Fruit fly (Drosophila melanogaster) whole organism, embryonic: ENCODE results near the gene Pvf3.
A peak's percentile ranks its signal among the peaks of the same experiment; 100 is the strongest.

ENCODE experiments used
- Antp ChIP-seq: fragments of 200-800 bp; sonication (Bioruptor generic); optimal IDR thresholded peaks from 3 replicates; lab custom pipeline; 2016; ENCODE audit warnings: missing biosample characterization, missing genetic modification characterization
- Blimp-1 ChIP-seq: fragments of 200-800 bp; sonication (Bioruptor generic); optimal IDR thresholded peaks from 3 replicates; lab custom pipeline; 2018; ENCODE audit warnings: missing biosample characterization, missing genetic modification characterization, mild to moderate bottlenecking, moderate library complexity, missing genetic modification reagents
- CG10321 ChIP-seq: fragments of 200-800 bp; sonication (Bioruptor generic); IDR thresholded peaks from 2 replicates; pipeline ENCODE4 v1.3.6; 2022; ENCODE audit warnings: missing biosample characterization, missing genetic modification characterization
- CG11093 ChIP-seq: fragments of 200-800 bp; sonication (Bioruptor generic); IDR thresholded peaks from 3 replicates; pipeline ENCODE4 v1.3.6; 2022; ENCODE audit warnings: missing biosample characterization, missing genetic modification characterization
- CG12071 ChIP-seq: fragments of 200-800 bp; sonication (Bioruptor generic); optimal IDR thresholded peaks from 3 replicates; lab custom pipeline; 2018; ENCODE audit warnings: missing biosample characterization, mild to moderate bottlenecking, missing genetic modification characterization
- CG12155 ChIP-seq: fragments of 200-800 bp; sonication (Bioruptor generic); optimal IDR thresholded peaks from 3 replicates; lab custom pipeline; 2016; ENCODE audit warnings: missing biosample characterization, missing genetic modification characterization
- CG12299 ChIP-seq: fragments of 200-800 bp; sonication (Bioruptor generic); optimal IDR thresholded peaks from 2 replicates; lab custom pipeline; 2018; ENCODE audit warnings: missing biosample characterization, mild to moderate bottlenecking, missing genetic modification characterization
- CG13894 ChIP-seq: fragments of 200-800 bp; sonication (Bioruptor generic); optimal IDR thresholded peaks from 3 replicates; lab custom pipeline; 2018; ENCODE audit warnings: missing biosample characterization, mild to moderate bottlenecking, missing genetic modification characterization, moderate library complexity
- CG14441 ChIP-seq: fragments of 200-800 bp; sonication (Bioruptor generic); IDR thresholded peaks from 2 replicates; pipeline ENCODE4 v1.3.6; 2022; ENCODE audit warnings: missing biosample characterization, missing genetic modification characterization
- CG15269 ChIP-seq: fragments of 200-800 bp; sonication (Bioruptor generic); optimal IDR thresholded peaks from 2 replicates; lab custom pipeline; 2018; ENCODE audit warnings: missing biosample characterization, mild to moderate bottlenecking, missing genetic modification characterization, moderate library complexity
- CG15514 ChIP-seq: fragments of 200-800 bp; sonication (Bioruptor generic); optimal IDR thresholded peaks from 3 replicates; lab custom pipeline; 2017; ENCODE audit warnings: missing biosample characterization, missing genetic modification characterization, mild to moderate bottlenecking, moderate library complexity, missing genetic modification reagents
- CG15696 ChIP-seq: fragments of 200-800 bp; sonication (Bioruptor generic); optimal IDR thresholded peaks from 2 replicates; lab custom pipeline; 2019; ENCODE audit warnings: missing biosample characterization, mild to moderate bottlenecking, missing genetic modification characterization, moderate library complexity
- CG17328 ChIP-seq: fragments of 200-800 bp; sonication (Bioruptor generic); IDR thresholded peaks from 2 replicates; pipeline ENCODE4 v1.3.6; 2022; ENCODE audit warnings: missing biosample characterization, missing genetic modification characterization
- CG18011 ChIP-seq: fragments of 200-800 bp; sonication (Bioruptor generic); optimal IDR thresholded peaks from 2 replicates; lab custom pipeline; 2017; ENCODE audit warnings: missing biosample characterization, missing genetic modification characterization, mild to moderate bottlenecking, moderate library complexity, missing genotype
- CG18599 ChIP-seq: fragments of 200-800 bp; sonication (Bioruptor generic); optimal IDR thresholded peaks from 3 replicates; lab custom pipeline; 2017; ENCODE audit warnings: missing biosample characterization, missing genetic modification characterization, mild to moderate bottlenecking, moderate library complexity, missing genetic modification reagents
- CG18619 ChIP-seq: fragments of 200-800 bp; sonication (Bioruptor generic); optimal IDR thresholded peaks from 3 replicates; lab custom pipeline; 2017; ENCODE audit warnings: missing biosample characterization, mild to moderate bottlenecking, missing genetic modification characterization
- CG2116 ChIP-seq: fragments of 200-800 bp; sonication (Bioruptor generic); optimal IDR thresholded peaks from 3 replicates; lab custom pipeline; 2018; ENCODE audit warnings: missing biosample characterization, mild to moderate bottlenecking, missing genetic modification characterization
- CG32532 ChIP-seq: fragments of 200-800 bp; sonication (Bioruptor generic); IDR thresholded peaks from 2 replicates; pipeline ENCODE4 v1.3.6; 2022; ENCODE audit warnings: missing biosample characterization, missing genetic modification characterization
- CG3281 ChIP-seq: fragments of 200-800 bp; sonication (Bioruptor generic); optimal IDR thresholded peaks from 3 replicates; lab custom pipeline; 2017; ENCODE audit warnings: missing biosample characterization, mild to moderate bottlenecking, missing genetic modification characterization
- CG34376 ChIP-seq: fragments of 200-800 bp; sonication (Bioruptor generic); optimal IDR thresholded peaks from 2 replicates; lab custom pipeline; 2018; ENCODE audit warnings: missing biosample characterization, mild to moderate bottlenecking, missing genetic modification characterization
- CG4328 ChIP-seq: fragments of 200-800 bp; sonication (Bioruptor generic); optimal IDR thresholded peaks from 3 replicates; lab custom pipeline; 2017; ENCODE audit warnings: missing biosample characterization, missing genetic modification reagents, missing genetic modification characterization
- CG4424 ChIP-seq: fragments of 200-800 bp; sonication (Bioruptor generic); optimal IDR thresholded peaks from 3 replicates; lab custom pipeline; 2016; ENCODE audit warnings: missing biosample characterization, missing genetic modification characterization
- CG4707 ChIP-seq: fragments of 200-800 bp; sonication (Bioruptor generic); optimal IDR thresholded peaks from 2 replicates; lab custom pipeline; 2018; ENCODE audit warnings: missing biosample characterization, mild to moderate bottlenecking, missing genetic modification characterization, moderate library complexity
- CG4730 ChIP-seq: fragments of 200-800 bp; sonication (Bioruptor generic); IDR thresholded peaks from 2 replicates; pipeline ENCODE4 v1.3.6; 2022; ENCODE audit warnings: missing biosample characterization, missing genetic modification characterization
- CG9876 ChIP-seq: fragments of 200-800 bp; sonication (Bioruptor generic); optimal IDR thresholded peaks from 2 replicates; lab custom pipeline; 2016; ENCODE audit warnings: missing biosample characterization, missing genetic modification characterization
- CoRest ChIP-seq: fragments of 200-800 bp; sonication (Bioruptor generic); optimal IDR thresholded peaks from 3 replicates; lab custom pipeline; 2018; ENCODE audit warnings: missing biosample characterization, mild to moderate bottlenecking, missing genetic modification characterization, moderate library complexity
- HLH3B ChIP-seq: fragments of 200-800 bp; sonication (Bioruptor generic); IDR thresholded peaks from 2 replicates; pipeline ENCODE4 v1.3.6; 2022; ENCODE audit warnings: missing biosample characterization, missing genetic modification characterization
- Hr39 ChIP-seq: fragments of >200 bp; optimal IDR thresholded peaks from 2 replicates; lab custom pipeline; 2017
- Hr51 ChIP-seq, 2 experiments: fragments of 200-800 bp; sonication (Bioruptor generic); optimal IDR thresholded peaks; 2 replicates in 1 of 2; 3 replicates in 1 of 2; lab custom pipeline; 2016 to 2018; ENCODE audit warnings: missing biosample characterization in 2 of 2, missing genetic modification characterization in 2 of 2, mild to moderate bottlenecking in 1 of 2, moderate library complexity in 1 of 2
- Kr ChIP-seq: fragments of 200-800 bp; sonication (Bioruptor generic); optimal IDR thresholded peaks from 2 replicates; lab custom pipeline; 2017; ENCODE audit warnings: missing biosample characterization, mild to moderate bottlenecking, missing genetic modification characterization
- Optix ChIP-seq: fragments of 200-800 bp; sonication (Bioruptor generic); IDR thresholded peaks from 3 replicates; pipeline ENCODE4 v1.3.6; 2022; ENCODE audit warnings: missing biosample characterization, missing genetic modification characterization
- Sin3A ChIP-seq: fragments of >200 bp; optimal IDR thresholded peaks from 2 replicates; lab custom pipeline; 2018
- Sox102F ChIP-seq: fragments of 200-800 bp; sonication (Bioruptor generic); optimal IDR thresholded peaks from 2 replicates; lab custom pipeline; 2018; ENCODE audit warnings: missing biosample characterization, mild to moderate bottlenecking, missing genetic modification characterization, moderate library complexity
- ap ChIP-seq: fragments of 200-800 bp; sonication (Bioruptor generic); IDR thresholded peaks from 2 replicates; pipeline ENCODE4 v1.3.6; 2022; ENCODE audit warnings: missing biosample characterization, missing genetic modification characterization
- bigmax ChIP-seq: fragments of 200-800 bp; sonication (Bioruptor generic); optimal IDR thresholded peaks from 2 replicates; lab custom pipeline; 2018; ENCODE audit warnings: missing biosample characterization, mild to moderate bottlenecking, missing genetic modification characterization
- chinmo ChIP-seq: fragments of 200-800 bp; sonication (Bioruptor generic); IDR thresholded peaks from 4 replicates; pipeline ENCODE4 v1.3.6; 2022; ENCODE audit warnings: missing biosample characterization, missing genetic modification characterization; ENCODE audit not compliant: partially characterized antibody
- croc ChIP-seq: fragments of 200-800 bp; sonication (Bioruptor generic); conservative IDR thresholded peaks from 3 replicates; pipeline ENCODE4 v1.3.6; 2022; ENCODE audit warnings: missing biosample characterization, missing genetic modification characterization
- cwo ChIP-seq: fragments of 200-800 bp; sonication (Bioruptor generic); optimal IDR thresholded peaks from 3 replicates; lab custom pipeline; 2017; ENCODE audit warnings: missing biosample characterization, missing genetic modification characterization, mild to moderate bottlenecking, moderate library complexity, missing genetic modification reagents
- dmrt99B ChIP-seq: fragments of 200-800 bp; sonication (Bioruptor generic); optimal IDR thresholded peaks from 2 replicates; lab custom pipeline; 2018; ENCODE audit warnings: missing biosample characterization, mild to moderate bottlenecking, missing genetic modification characterization, moderate library complexity
- eve ChIP-seq, 2 experiments: fragments of >200 bp; optimal IDR thresholded peaks; 2 replicates each; lab custom pipeline; 2017; ENCODE audit warnings: missing biosample characterization in 2 of 2, missing genetic modification characterization in 2 of 2
- gcm ChIP-seq: fragments of 200-800 bp; sonication (Bioruptor generic); optimal IDR thresholded peaks from 2 replicates; lab custom pipeline; 2019; ENCODE audit warnings: missing biosample characterization, mild to moderate bottlenecking, missing genetic modification characterization, moderate library complexity
- h ChIP-seq: fragments of >200 bp; optimal IDR thresholded peaks from 2 replicates; lab custom pipeline; 2017
- lola ChIP-seq, 3 experiments: fragments of >200 bp in 2 of 3; fragments of 200-800 bp in 1 of 3; sonication (Bioruptor generic) in 1 of 3; optimal IDR thresholded peaks; 2 replicates each; lab custom pipeline; 2017 to 2019; ENCODE audit warnings: missing biosample characterization in 3 of 3, missing genetic modification characterization in 3 of 3, mild to moderate bottlenecking in 1 of 3, moderate library complexity in 1 of 3
- phol ChIP-seq: fragments of 200-800 bp; sonication (Bioruptor generic); optimal IDR thresholded peaks from 3 replicates; lab custom pipeline; 2018; ENCODE audit warnings: missing biosample characterization, mild to moderate bottlenecking, missing genetic modification characterization, moderate library complexity
- salm ChIP-seq: fragments of 200-800 bp; sonication (Bioruptor generic); optimal IDR thresholded peaks from 2 replicates; lab custom pipeline; 2018; ENCODE audit warnings: missing biosample characterization, mild to moderate bottlenecking, missing genetic modification characterization
- sc ChIP-seq, 3 experiments: fragments of >200 bp in 2 of 3; fragments of 200-800 bp in 1 of 3; sonication (Bioruptor generic) in 1 of 3; optimal IDR thresholded peaks; 2 replicates in 2 of 3; 3 replicates in 1 of 3; lab custom pipeline; 2017; ENCODE audit warnings: mild to moderate bottlenecking in 1 of 3, missing biosample characterization in 1 of 3, missing genetic modification characterization in 1 of 3, missing genetic modification reagents in 1 of 3
- scrt ChIP-seq: fragments of 200-800 bp; sonication (Bioruptor generic); optimal IDR thresholded peaks from 2 replicates; lab custom pipeline; 2018; ENCODE audit warnings: missing biosample characterization, mild to moderate bottlenecking, missing genetic modification characterization, moderate library complexity
- seq ChIP-seq: fragments of 200-800 bp; sonication (Bioruptor generic); IDR thresholded peaks from 2 replicates; pipeline ENCODE4 v1.3.6; 2022; ENCODE audit warnings: missing biosample characterization, missing genetic modification characterization
- trem ChIP-seq: fragments of 200-800 bp; optimal IDR thresholded peaks from 3 replicates; lab custom pipeline; 2019; ENCODE audit warnings: missing biosample characterization, mild to moderate bottlenecking, missing genetic modification characterization, moderate library complexity
- tx ChIP-seq: fragments of 200-800 bp; sonication (Bioruptor generic); optimal IDR thresholded peaks from 2 replicates; lab custom pipeline; 2016; ENCODE audit warnings: missing biosample characterization, missing genetic modification characterization

Gene Pvf3

DNA sequence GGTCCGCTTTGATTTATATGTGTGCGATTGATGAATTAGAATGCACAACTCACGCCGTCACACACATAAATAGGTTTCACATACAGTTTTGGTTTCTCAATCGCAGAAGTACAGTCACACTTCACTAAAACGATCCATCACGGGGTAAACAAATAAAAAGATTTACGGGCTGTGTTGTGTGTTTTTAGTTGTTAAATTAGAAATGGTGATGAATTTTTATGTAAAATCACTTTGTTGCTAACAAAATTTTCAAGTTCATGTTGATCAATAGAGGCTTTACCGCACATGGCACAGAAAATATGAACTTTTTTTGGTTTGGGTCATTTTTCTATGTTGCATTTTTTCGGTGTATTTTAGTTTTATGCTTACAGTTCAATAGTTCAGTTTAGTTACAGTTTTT, 8.6 kb downstream of the Pvf3 start (continued):
- TF ChIP-seq CG12299 (tag; lab: Kevin White, UChicago) = no peak
- TF ChIP-seq CG4730 (GFP tag; lab: Robert Waterston, UW) = no peak
- TF ChIP-seq CG15696 (tag; lab: Kevin White, UChicago) = no peak
- TF ChIP-seq CG13894 (tag; lab: Kevin White, UChicago) = no peak
- peak; percentile 33; the same call in 1 of the 2 replicates for TF ChIP-seq seq (GFP tag; lab: Robert Waterston, UW)
- peak; percentile 59 for TF ChIP-seq dmrt99B (tag; lab: Kevin White, UChicago)
- TF ChIP-seq chinmo (GFP tag; lab: Robert Waterston, UW) = no peak
- TF ChIP-seq Sin3A (lab: Kevin White, UChicago) = no peak
- no peak for TF ChIP-seq CG32532 (GFP tag; lab: Robert Waterston, UW)
- no peak for TF ChIP-seq CG12071 (GFP tag; lab: Kevin White, UChicago)
- TF ChIP-seq Antp (GFP tag; lab: Kevin White, UChicago) = peak; percentile 13
- no peak for TF ChIP-seq CG18599 (GFP tag; lab: Kevin White, UChicago)
- TF ChIP-seq salm (tag; lab: Kevin White, UChicago) = no peak
- TF ChIP-seq CG3281 (GFP tag; lab: Kevin White, UChicago) = no peak
- no peak for TF ChIP-seq trem (tag; lab: Kevin White, UChicago)
- TF ChIP-seq bigmax = no peak
- TF ChIP-seq Hr51 (GFP tag; optimal IDR thresholded peaks at IDR 0.05; lab: Kevin White, UChicago) = peak in 1 of 2 experiments; percentile 62
- TF ChIP-seq Kr (GFP tag; lab: Kevin White, UChicago) = no peak
- TF ChIP-seq cwo (GFP tag; lab: Kevin White, UChicago) = no peak
- peak in 1 of 2 experiments; percentile 46 for TF ChIP-seq eve (GFP tag; optimal IDR thresholded peaks at IDR 0.05; lab: Kevin White, UChicago)
- no peak for TF ChIP-seq CG4328 (GFP tag; lab: Kevin White, UChicago)
- peak; percentile 60 for TF ChIP-seq Blimp-1 (GFP tag; lab: Kevin White, UChicago)
- TF ChIP-seq gcm (GFP tag; lab: Kevin White, UChicago) = peak; percentile 20
- no peak for TF ChIP-seq CG9876 (GFP tag; lab: Kevin White, UChicago)
- TF ChIP-seq CG12155 (GFP tag; lab: Kevin White, UChicago) = no peak
- no peak for TF ChIP-seq CG11093 (GFP tag; lab: Robert Waterston, UW)
- peak; percentile 45 for TF ChIP-seq CG4424 (GFP tag; lab: Kevin White, UChicago)
- no peak for TF ChIP-seq CG2116
- TF ChIP-seq ap (GFP tag; lab: Robert Waterston, UW) = no peak
- no peak for TF ChIP-seq CG4707 (GFP tag; lab: Kevin White, UChicago)
- TF ChIP-seq CG15514 (GFP tag; lab: Kevin White, UChicago) = no peak
- peak; percentile 59; the same call in 1 of the 2 replicates for TF ChIP-seq CG14441 (GFP tag; lab: Robert Waterston, UW)
- TF ChIP-seq Optix (GFP tag; lab: Robert Waterston, UW) = 0 out of 3 replicates have a peak, but pooled peaks have one; percentile 39
- no peak for TF ChIP-seq CG18011 (GFP tag; lab: Kevin White, UChicago)
- no peak for TF ChIP-seq croc
- TF ChIP-seq scrt = no peak
- peak; percentile 65 for TF ChIP-seq Sox102F
- no peak for TF ChIP-seq h
- peak in 1 of 3 experiments; percentile 14 for TF ChIP-seq lola (GFP tag; optimal IDR thresholded peaks at IDR 0.05; lab: Kevin White, UChicago)
- TF ChIP-seq Hr39 (lab: Kevin White, UChicago) = no peak
- TF ChIP-seq CG34376 (GFP tag; lab: Kevin White, UChicago) = no peak
- TF ChIP-seq tx (GFP tag; lab: Kevin White, UChicago) = no peak
- peak; percentile 72 for TF ChIP-seq CG17328
- TF ChIP-seq CoRest (tag; lab: Kevin White, UChicago) = peak; percentile 26
- no peak for TF ChIP-seq sc (optimal IDR thresholded peaks at IDR 0.05; lab: Kevin White, UChicago)
- TF ChIP-seq sc (GFP tag; optimal IDR thresholded peaks at IDR 0.05; lab: Kevin White, UChicago) = peak; percentile 4
- TF ChIP-seq HLH3B (GFP tag; lab: Robert Waterston, UW) = peak; percentile 52; the same call in 1 of the 2 replicates
- TF ChIP-seq CG18619 (GFP tag; lab: Kevin White, UChicago) = no peak
- no peak for TF ChIP-seq CG10321
- TF ChIP-seq CG15269 (tag; lab: Kevin White, UChicago) = peak; percentile 59
- peak; percentile 59 for TF ChIP-seq phol (tag; lab: Kevin White, UChicago)
